Worm (Caenorhabditis elegans): ENCODE measurements around the gene srh-76.

DNA sequence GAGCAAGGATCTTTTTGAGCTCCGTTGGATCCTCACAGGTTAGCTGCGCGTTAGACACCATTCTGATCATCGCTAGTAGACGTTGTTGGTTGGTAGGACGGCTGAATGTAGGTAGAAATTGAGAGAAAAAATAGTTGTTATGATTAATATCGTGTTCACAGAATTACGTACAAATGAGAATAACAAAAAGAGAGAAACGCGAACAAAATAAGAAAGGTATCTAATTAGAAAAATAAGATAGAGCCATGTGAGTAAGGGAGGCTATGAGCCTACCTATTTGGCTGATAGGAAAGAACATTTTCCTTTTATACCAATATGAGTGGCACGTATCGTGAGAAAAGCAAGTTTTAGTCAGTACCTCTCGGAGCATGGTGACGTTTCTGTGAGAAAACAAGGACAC lies 50.1 kb downstream of the srh-76 start, which contains the start of gene C04E6.8:
- TF ChIP-seq flt-1 (GFP tag; IDR thresholded peaks at IDR 0.05) (no peak), cog-1 (tag; optimal IDR thresholded peaks at IDR 0.05) (no peak), klf-2 (GFP tag; conservative IDR thresholded peaks at IDR 0.05) (no peak), ztf-23 (GFP tag; IDR thresholded peaks at IDR 0.05) (no peak), med-1 (GFP tag; optimal IDR thresholded peaks at IDR 0.05; ENCODE audit: insufficient read depth) (no peak), tab-1 (GFP tag; IDR thresholded peaks at IDR 0.05) (no peak)
